Worm (Caenorhabditis elegans) whole organism, mixed stage, embryonic: ENCODE measurements around the gene hpo-31.

ENCODE experiments used
- ces-1 ChIP-seq: fragments of 150-350 bp; optimal IDR thresholded peaks from 2 replicates; lab custom pipeline; 2014; ENCODE audit warnings: missing biosample characterization, missing genetic modification reagents, missing genetic modification characterization
- nhr-12 ChIP-seq: fragments of 150-350 bp; optimal IDR thresholded peaks from 2 replicates; lab custom pipeline; 2014; ENCODE audit warnings: missing biosample characterization, missing genetic modification characterization
- nhr-237 ChIP-seq: fragments of 150-350 bp; optimal IDR thresholded peaks from 2 replicates; lab custom pipeline; 2014; ENCODE audit warnings: missing biosample characterization, missing genetic modification characterization
- ztf-11 ChIP-seq: fragments of 150-350 bp; optimal IDR thresholded peaks from 2 replicates; lab custom pipeline; 2014; ENCODE audit warnings: missing biosample characterization, missing genetic modification characterization

DNA sequence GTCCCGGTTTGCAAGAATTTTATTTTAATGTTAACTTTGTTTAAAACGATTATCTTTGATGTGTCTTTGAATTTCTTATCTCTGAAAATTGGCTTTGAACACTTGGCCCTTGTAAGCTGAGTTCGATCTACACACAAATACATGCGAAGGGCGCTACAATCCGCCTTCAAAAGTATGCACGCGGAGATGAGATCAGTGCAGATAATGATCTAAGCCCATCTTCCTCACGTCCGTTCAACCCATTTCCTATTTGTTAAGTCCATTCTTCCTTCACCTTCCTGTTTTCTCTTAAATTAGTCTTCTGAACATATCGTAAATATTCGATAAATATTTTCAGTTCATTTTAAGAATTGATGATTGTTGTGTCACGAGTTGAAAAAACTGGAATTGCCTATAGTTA is 43.5 kb downstream of the hpo-31 start, which contains the start of gene nhr-175:
- no peak for TF ChIP-seq nhr-12 (tag; lab: Kevin White, UChicago)
- no peak for TF ChIP-seq ztf-11 (tag; lab: Kevin White, UChicago)
- no peak for TF ChIP-seq nhr-237 (tag; lab: Kevin White, UChicago)
- TF ChIP-seq ces-1 (GFP tag; lab: Kevin White, UChicago): no peak
